Fruit fly (Drosophila melanogaster) Kc167 (cell line): Measurements from ENCODE around the gene Vps29.

Experiments used
- Myc ChIP-seq: fragments of >200 bp; optimal IDR thresholded peaks from 2 replicates; lab custom pipeline; 2017; ENCODE audit warnings: missing external identifiers
- h ChIP-seq: fragments of >200 bp; optimal IDR thresholded peaks from 3 replicates; lab custom pipeline; 2018; ENCODE audit warnings: missing external identifiers

dm6 chr2L:1150554-1150953 is at the start of gene Vps29, which contains the start of gene Tfb4:
- TF ChIP-seq Myc (no peak), h (lab: Kevin White, UChicago) (no peak)
